Worm (Caenorhabditis elegans) whole organism, L3 larva: ENCODE results near the gene C02B4.3.

ENCODE experiments used
- aly-2 ChIP-seq: fragments of 150-350 bp; optimal IDR thresholded peaks from 2 replicates; lab custom pipeline; 2014; ENCODE audit warnings: missing biosample characterization, missing genetic modification characterization
- ceh-16 ChIP-seq: sonication (generic microtip); optimal IDR thresholded peaks from 2 replicates; lab custom pipeline; 2017; ENCODE audit warnings: missing biosample characterization, missing genetic modification characterization
- egl-27 ChIP-seq: sonication (generic microtip); optimal IDR thresholded peaks from 4 replicates; lab custom pipeline; 2017; ENCODE audit warnings: missing biosample characterization, missing genetic modification reagents, missing genetic modification characterization
- elt-1 ChIP-seq: fragments of 150-350 bp; optimal IDR thresholded peaks from 2 replicates; lab custom pipeline; 2014; ENCODE audit warnings: missing biosample characterization, missing genetic modification characterization
- lin-15B ChIP-seq: fragments of 150-350 bp; optimal IDR thresholded peaks from 2 replicates; lab custom pipeline; 2014; ENCODE audit warnings: missing biosample characterization, missing genetic modification characterization
- lin-39 ChIP-seq: fragments of 150-350 bp; optimal IDR thresholded peaks from 2 replicates; lab custom pipeline; 2018; ENCODE audit warnings: missing biosample characterization, missing genetic modification reagents, missing genetic modification characterization
- mdl-1 ChIP-seq: fragments of 150-350 bp; optimal IDR thresholded peaks from 2 replicates; lab custom pipeline; 2014; ENCODE audit warnings: missing biosample characterization, missing genetic modification characterization
- nhr-11 ChIP-seq: fragments of 150-350 bp; optimal IDR thresholded peaks from 2 replicates; lab custom pipeline; 2014; ENCODE audit warnings: missing biosample characterization, missing genetic modification characterization
- nhr-77 ChIP-seq: fragments of 150-350 bp; optimal IDR thresholded peaks from 2 replicates; lab custom pipeline; 2014; ENCODE audit warnings: missing biosample characterization, missing genetic modification characterization
- pha-4 ChIP-seq: fragments of 150-350 bp; optimal IDR thresholded peaks from 2 replicates; lab custom pipeline; 2014; ENCODE audit warnings: missing biosample characterization, missing genetic modification reagents, missing genetic modification characterization
- skn-1 ChIP-seq: fragments of 150-350 bp; optimal IDR thresholded peaks from 2 replicates; lab custom pipeline; 2014; ENCODE audit warnings: missing biosample characterization, missing genetic modification characterization
- zag-1 ChIP-seq: fragments of 150-350 bp; optimal IDR thresholded peaks from 2 replicates; lab custom pipeline; 2014; ENCODE audit warnings: missing biosample characterization, missing genetic modification characterization
- ztf-4 ChIP-seq: fragments of 150-350 bp; optimal IDR thresholded peaks from 2 replicates; lab custom pipeline; 2014; ENCODE audit warnings: missing biosample characterization, missing genetic modification characterization

DNA sequence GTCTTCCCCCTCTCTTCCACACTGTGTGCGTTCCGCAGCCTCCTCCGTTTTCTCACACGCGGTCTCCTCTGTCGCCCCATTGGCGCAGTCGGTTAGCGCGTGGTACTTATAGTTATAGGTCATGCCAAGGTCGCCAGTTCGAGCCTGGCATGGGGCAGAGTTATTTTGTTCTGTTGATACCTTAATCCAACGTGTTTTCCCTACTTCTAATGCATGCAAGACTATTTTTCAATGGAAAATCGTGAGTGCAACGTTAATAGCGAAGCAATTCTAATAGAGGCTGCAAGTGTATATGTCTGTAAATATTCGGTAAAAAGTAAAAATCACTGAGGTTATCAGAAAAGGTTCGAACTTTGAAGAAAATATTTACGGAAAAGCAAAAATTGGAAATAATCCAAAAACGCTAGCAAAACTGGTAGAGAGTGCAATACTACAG, 1.5 kb upstream of the C02B4.3 start:
- TF ChIP-seq skn-1 (tag; lab: Kevin White, UChicago) (no peak), mdl-1 (tag; lab: Kevin White, UChicago) (no peak), lin-39 (tag; lab: Kevin White, UChicago) (peak; percentile 86), pha-4 (peak; percentile 14), elt-1 (tag; lab: Kevin White, UChicago) (no peak), nhr-11 (tag; lab: Kevin White, UChicago) (no peak), zag-1 (no peak), lin-15B (tag; lab: Kevin White, UChicago) (no peak), egl-27 (tag; lab: Kevin White, UChicago) (no peak), aly-2 (tag; lab: Kevin White, UChicago) (no peak), ztf-4 (tag; lab: Kevin White, UChicago) (no peak), nhr-77 (tag; lab: Kevin White, UChicago) (peak; percentile 58), ceh-16 (tag; lab: Kevin White, UChicago) (no peak)
